Worm (Caenorhabditis elegans): ENCODE results near the gene sri-43.
"Not testable (repeated sequence)": the region's sequence is repeated elsewhere in the genome, so short reads cannot be mapped to it uniquely, and the experiment has no call there.

- TF ChIP-seq grh-1 (GFP tag; IDR thresholded peaks at IDR 0.05); ceh-8 (GFP tag; optimal IDR thresholded peaks at IDR 0.05); dpl-1 (GFP tag; optimal IDR thresholded peaks at IDR 0.05); efl-3 (GFP tag; optimal IDR thresholded peaks at IDR 0.05); unc-98 (GFP tag; IDR thresholded peaks at IDR 0.05); ceh-90 (tag; optimal IDR thresholded peaks at IDR 0.05); lin-39 (tag; optimal IDR thresholded peaks at IDR 0.05): not testable (repeated sequence)
Observed at ce11 chrII:3144552-3144951, at the start of gene sri-43.

Data from whole organism, L1 larva.